Worm (Caenorhabditis elegans) whole organism, L4/young adult: ENCODE measurements around the gene C32D5.14.
A peak's percentile ranks its signal among the peaks of the same experiment; 100 is the strongest.

Experiments
- W03F9.2 ChIP-seq: fragments of 150-350 bp; optimal IDR thresholded peaks from 2 replicates; lab custom pipeline; 2014; ENCODE audit warnings: missing biosample characterization, missing genetic modification characterization
- dao-5 ChIP-seq: sonication (generic microtip); optimal IDR thresholded peaks from 2 replicates; lab custom pipeline; 2016; ENCODE audit warnings: missing genotype, missing genetic modification characterization, moderate library complexity, missing compliant biosample characterization
- him-1 ChIP-seq: sonication (generic microtip); optimal IDR thresholded peaks from 2 replicates; lab custom pipeline; 2016; ENCODE audit warnings: missing genotype, missing genetic modification reagents, missing genetic modification characterization, missing compliant biosample characterization

DNA sequence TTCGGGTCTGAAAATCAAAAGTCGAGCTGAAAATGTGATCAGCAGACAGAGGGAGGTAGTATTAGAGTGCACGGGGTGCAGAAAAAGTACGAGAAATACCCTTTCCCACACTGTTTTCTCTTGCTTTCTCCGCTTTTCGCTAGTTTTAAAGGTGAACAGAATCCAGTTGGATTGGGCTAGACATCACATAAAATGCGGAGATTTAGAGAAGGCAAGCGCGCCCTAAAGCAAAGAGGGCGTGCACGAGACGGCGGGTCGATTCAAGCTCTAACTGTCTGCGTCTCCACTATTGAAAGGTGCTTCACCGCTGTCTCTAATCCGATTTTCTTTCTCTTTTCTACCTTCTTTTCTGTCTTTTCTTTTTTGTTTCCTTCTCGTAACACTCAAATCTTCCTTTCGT lies 34.8 kb downstream of the C32D5.14 start:
- TF ChIP-seq him-1 (tag; lab: Kevin White, UChicago) (no peak), W03F9.2 (tag; lab: Kevin White, UChicago) (peak; percentile 81), dao-5 (tag; lab: Kevin White, UChicago) (no peak)
